Worm (Caenorhabditis elegans) whole organism, L1 larva: Measurements from ENCODE around the gene W09G12.7.

Experiments used
- C34B4.2 ChIP-seq: sonication (generic microtip); optimal IDR thresholded peaks from 2 replicates; lab custom pipeline; 2017; ENCODE audit warnings: mild to moderate bottlenecking, missing genetic modification characterization, missing compliant biosample characterization
- F16B12.6 ChIP-seq: fragments of 150-350 bp; optimal IDR thresholded peaks from 2 replicates; lab custom pipeline; 2014; ENCODE audit warnings: missing biosample characterization, missing genetic modification characterization
- Y116A8C.19 ChIP-seq: sonication (generic microtip); optimal IDR thresholded peaks from 2 replicates; lab custom pipeline; 2016; ENCODE audit warnings: missing compliant biosample characterization, missing genetic modification characterization, borderline replicate concordance
- aly-2 ChIP-seq: fragments of 150-350 bp; optimal IDR thresholded peaks from 2 replicates; lab custom pipeline; 2014; ENCODE audit warnings: missing biosample characterization, missing genetic modification characterization
- ama-1 ChIP-seq: fragments of 150-350 bp; optimal IDR thresholded peaks from 2 replicates; lab custom pipeline; 2014
- ceh-63 ChIP-seq: fragments of 200-800 bp; sonication (Bioruptor generic); optimal IDR thresholded peaks from 2 replicates; lab custom pipeline; 2018; ENCODE audit warnings: mild to moderate bottlenecking, missing genetic modification characterization, missing compliant biosample characterization
- ceh-8 ChIP-seq: fragments of 200-800 bp; sonication (Bioruptor generic); optimal IDR thresholded peaks from 2 replicates; lab custom pipeline; 2018; ENCODE audit warnings: mild to moderate bottlenecking, missing genetic modification characterization, moderate library complexity, missing compliant biosample characterization
- ceh-88 ChIP-seq: fragments of 200-800 bp; sonication (Bioruptor generic); IDR thresholded peaks from 2 replicates; pipeline ENCODE4 v1.3.6; 2022; ENCODE audit warnings: missing genetic modification characterization, missing compliant biosample characterization
- ceh-90 ChIP-seq: sonication (generic microtip); optimal IDR thresholded peaks from 2 replicates; lab custom pipeline; 2016; ENCODE audit warnings: missing genetic modification characterization, missing compliant biosample characterization
- ces-1 ChIP-seq: fragments of 150-350 bp; optimal IDR thresholded peaks from 2 replicates; lab custom pipeline; 2014; ENCODE audit warnings: missing biosample characterization, missing genetic modification reagents, missing genetic modification characterization
- efl-1 ChIP-seq, 4 experiments: fragments of 150-350 bp; optimal IDR thresholded peaks in 3 of 4; peaks in 1 of 4; 1 replicate in 1 of 4; 2 replicates in 3 of 4; lab custom pipeline; 2014; ENCODE audit warnings: missing biosample characterization in 2 of 4, missing genetic modification characterization in 2 of 4, missing genetic modification reagents in 2 of 4
- elt-2 ChIP-seq: sonication (generic microtip); optimal IDR thresholded peaks from 2 replicates; lab custom pipeline; 2016; ENCODE audit warnings: missing genetic modification characterization, mild to moderate bottlenecking, inconsistent platforms, missing compliant biosample characterization, missing genetic modification reagents
- elt-3 ChIP-seq, 6 experiments: fragments of 150-350 bp in 1 of 6; sonication (generic microtip); optimal IDR thresholded peaks; 2 replicates each; lab custom pipeline; 2017 to 2018; ENCODE audit warnings: missing biosample characterization in 6 of 6, missing genetic modification characterization in 6 of 6, inconsistent platforms in 1 of 6
- fkh-10 ChIP-seq: sonication (generic microtip); optimal IDR thresholded peaks from 2 replicates; lab custom pipeline; 2017; ENCODE audit warnings: missing biosample characterization, missing genetic modification reagents, missing genetic modification characterization
- fkh-4 ChIP-seq: sonication (generic microtip); optimal IDR thresholded peaks from 2 replicates; lab custom pipeline; 2016; ENCODE audit warnings: missing compliant biosample characterization, missing genetic modification characterization, borderline replicate concordance
- fkh-8 ChIP-seq: sonication (generic microtip); optimal IDR thresholded peaks from 2 replicates; lab custom pipeline; 2016; ENCODE audit warnings: mild to moderate bottlenecking, missing genetic modification characterization, missing compliant biosample characterization
- fos-1 ChIP-seq: fragments of 150-350 bp; optimal IDR thresholded peaks from 2 replicates; lab custom pipeline; 2014; ENCODE audit warnings: missing biosample characterization, missing genetic modification characterization
- hlh-4 ChIP-seq: sonication (generic microtip); optimal IDR thresholded peaks from 2 replicates; lab custom pipeline; 2016; ENCODE audit warnings: mild to moderate bottlenecking, missing genetic modification characterization, missing compliant biosample characterization
- hpl-2 ChIP-seq: fragments of 150-350 bp; optimal IDR thresholded peaks from 2 replicates; lab custom pipeline; 2014; ENCODE audit warnings: missing biosample characterization, missing genetic modification reagents, missing genetic modification characterization
- isw-1 ChIP-seq: fragments of 200-800 bp; sonication (Bioruptor generic); IDR thresholded peaks from 2 replicates; pipeline ENCODE4 v1.3.6; 2022; ENCODE audit warnings: missing genetic modification characterization, missing compliant biosample characterization
- jun-1 ChIP-seq: fragments of 150-350 bp; optimal IDR thresholded peaks from 2 replicates; lab custom pipeline; 2014; ENCODE audit warnings: missing biosample characterization, missing genetic modification reagents, missing genetic modification characterization
- lsy-2 ChIP-seq, 2 experiments: fragments of 150-350 bp; optimal IDR thresholded peaks; 2 replicates each; lab custom pipeline; 2014; ENCODE audit warnings: missing biosample characterization in 2 of 2, missing genetic modification characterization in 2 of 2
- mdl-1 ChIP-seq, 2 experiments: fragments of 150-350 bp; optimal IDR thresholded peaks; 2 replicates each; lab custom pipeline; 2014 to 2017; ENCODE audit warnings: missing biosample characterization in 2 of 2, missing genetic modification characterization in 2 of 2, inconsistent platforms in 1 of 2
- mef-2 ChIP-seq: fragments of 150-350 bp; optimal IDR thresholded peaks from 2 replicates; lab custom pipeline; 2014; ENCODE audit warnings: missing biosample characterization, missing genetic modification characterization
- nhr-12 ChIP-seq: sonication (generic microtip); optimal IDR thresholded peaks from 2 replicates; lab custom pipeline; 2017; ENCODE audit warnings: missing biosample characterization, missing genetic modification characterization
- nhr-19 ChIP-seq: fragments of 200-800 bp; sonication (Bioruptor generic); conservative IDR thresholded peaks from 2 replicates; pipeline ENCODE4 v1.3.6; 2022; ENCODE audit warnings: missing genetic modification characterization, missing compliant biosample characterization
- nhr-20 ChIP-seq: sonication (generic microtip); optimal IDR thresholded peaks from 2 replicates; lab custom pipeline; 2016; ENCODE audit warnings: mild to moderate bottlenecking, missing genetic modification characterization, missing compliant biosample characterization
- nhr-237 ChIP-seq: fragments of 150-350 bp; optimal IDR thresholded peaks from 2 replicates; lab custom pipeline; 2014; ENCODE audit warnings: missing biosample characterization, missing genetic modification characterization
- nhr-28 ChIP-seq: fragments of 150-350 bp; optimal IDR thresholded peaks from 2 replicates; lab custom pipeline; 2014; ENCODE audit warnings: missing biosample characterization, missing genetic modification characterization
- nhr-47 ChIP-seq: sonication (generic microtip); optimal IDR thresholded peaks from 2 replicates; lab custom pipeline; 2016; ENCODE audit warnings: mild to moderate bottlenecking, missing genetic modification characterization, moderate library complexity, missing compliant biosample characterization
- nhr-71 ChIP-seq: sonication (generic microtip); optimal IDR thresholded peaks from 2 replicates; lab custom pipeline; 2016; ENCODE audit warnings: mild to moderate bottlenecking, missing genetic modification characterization, moderate library complexity, missing compliant biosample characterization
- nhr-84 ChIP-seq: sonication (generic microtip); optimal IDR thresholded peaks from 2 replicates; lab custom pipeline; 2017; ENCODE audit warnings: missing biosample characterization, missing genetic modification characterization
- pag-3 ChIP-seq: sonication (generic microtip); optimal IDR thresholded peaks from 2 replicates; lab custom pipeline; 2017; ENCODE audit warnings: missing genetic modification characterization, mild to moderate bottlenecking, missing compliant biosample characterization, antibody characterized with exemption, borderline replicate concordance; ENCODE audit not compliant: insufficient read depth
- pax-3 ChIP-seq: fragments of 200-800 bp; sonication (Bioruptor generic); optimal IDR thresholded peaks from 2 replicates; lab custom pipeline; 2018; ENCODE audit warnings: mild to moderate bottlenecking, missing genetic modification characterization, moderate library complexity, missing compliant biosample characterization
- skn-1 ChIP-seq: fragments of 150-350 bp; optimal IDR thresholded peaks from 2 replicates; lab custom pipeline; 2014; ENCODE audit warnings: missing biosample characterization, missing genetic modification characterization
- snpc-4 ChIP-seq: fragments of 150-350 bp; optimal IDR thresholded peaks from 2 replicates; lab custom pipeline; 2014; ENCODE audit warnings: missing biosample characterization, missing genetic modification characterization
- snu-23 ChIP-seq: sonication (generic microtip); optimal IDR thresholded peaks from 2 replicates; lab custom pipeline; 2016; ENCODE audit warnings: missing genetic modification characterization, missing compliant biosample characterization
- sox-4 ChIP-seq: sonication (generic microtip); optimal IDR thresholded peaks from 2 replicates; lab custom pipeline; 2016; ENCODE audit warnings: missing genetic modification characterization, missing compliant biosample characterization
- sup-37 ChIP-seq: fragments of 200-800 bp; sonication (Bioruptor generic); optimal IDR thresholded peaks from 2 replicates; lab custom pipeline; 2018; ENCODE audit warnings: mild to moderate bottlenecking, missing genetic modification characterization, missing compliant biosample characterization
- tbx-2 ChIP-seq: sonication (generic microtip); optimal IDR thresholded peaks from 2 replicates; lab custom pipeline; 2016; ENCODE audit warnings: missing genetic modification characterization, missing compliant biosample characterization
- tlp-1 ChIP-seq: fragments of 150-350 bp; optimal IDR thresholded peaks from 2 replicates; lab custom pipeline; 2014; ENCODE audit warnings: missing biosample characterization, missing genetic modification characterization
- unc-130 ChIP-seq: fragments of 150-350 bp; optimal IDR thresholded peaks from 2 replicates; lab custom pipeline; 2017; ENCODE audit warnings: missing biosample characterization, missing genetic modification characterization, inconsistent platforms
- unc-30 ChIP-seq: sonication (generic microtip); optimal IDR thresholded peaks from 2 replicates; lab custom pipeline; 2017; ENCODE audit warnings: missing biosample characterization, missing genetic modification characterization
- unc-86 ChIP-seq: sonication (generic microtip); optimal IDR thresholded peaks from 2 replicates; lab custom pipeline; 2016; ENCODE audit warnings: missing genetic modification characterization, missing compliant biosample characterization
- unc-98 ChIP-seq: fragments of 200-800 bp; sonication (Bioruptor generic); IDR thresholded peaks from 2 replicates; pipeline ENCODE4 v1.3.6; 2022; ENCODE audit warnings: missing genetic modification characterization, missing compliant biosample characterization
- vab-15 ChIP-seq: sonication (generic microtip); optimal IDR thresholded peaks from 2 replicates; lab custom pipeline; 2017; ENCODE audit warnings: missing genotype, mild to moderate bottlenecking, missing genetic modification characterization, missing compliant biosample characterization
- xbp-1 ChIP-seq: sonication (generic microtip); optimal IDR thresholded peaks from 2 replicates; lab custom pipeline; 2016; ENCODE audit warnings: missing genetic modification characterization, missing compliant biosample characterization
- zag-1 ChIP-seq: fragments of 150-350 bp; optimal IDR thresholded peaks from 2 replicates; lab custom pipeline; 2014; ENCODE audit warnings: missing biosample characterization, missing genetic modification characterization
- ztf-4 ChIP-seq: fragments of 150-350 bp; optimal IDR thresholded peaks from 2 replicates; lab custom pipeline; 2014; ENCODE audit warnings: missing biosample characterization, missing genetic modification characterization

The W09G12.7 gene

DNA sequence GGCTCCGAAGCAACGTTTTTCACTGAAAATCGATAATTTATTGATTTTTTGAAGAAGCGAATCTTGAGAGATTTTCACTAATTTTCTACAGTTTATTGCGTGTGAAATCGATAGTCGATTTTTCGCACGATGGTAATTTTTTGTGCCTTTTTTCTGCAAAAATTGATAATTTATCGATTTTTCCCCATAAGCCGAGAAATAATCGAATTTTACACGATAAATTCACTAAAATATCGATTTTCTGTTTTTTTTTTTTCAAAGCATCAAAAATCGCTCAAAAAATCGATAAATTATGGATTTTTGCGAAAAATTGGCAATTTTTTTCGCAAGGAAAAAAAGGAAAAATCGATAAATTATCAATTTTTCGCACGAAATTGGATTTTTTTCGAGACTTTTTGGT lies 6.9 kb downstream of the W09G12.7 start:
- TF ChIP-seq nhr-20 (tag; lab: Kevin White, UChicago) (no peak), mdl-1 (tag; optimal IDR thresholded peaks at IDR 0.05; lab: Kevin White, UChicago) (no peak), hpl-2 (GFP tag; lab: Kevin White, UChicago) (no peak), elt-3 (tag; optimal IDR thresholded peaks at IDR 0.05; lab: Kevin White, UChicago) (no peak), nhr-12 (tag; lab: Kevin White, UChicago) (no peak), tbx-2 (tag; lab: Kevin White, UChicago) (no peak), ztf-4 (tag; lab: Kevin White, UChicago) (no peak), unc-30 (tag; lab: Kevin White, UChicago) (no peak), hlh-4 (tag; lab: Kevin White, UChicago) (no peak), efl-1 (optimal IDR thresholded peaks at IDR 0.05; lab: Kevin White, UChicago) (no peak), efl-1 (GFP tag; optimal IDR thresholded peaks at IDR 0.05 in 1 of 2; lab: Kevin White, UChicago) (no peak), unc-130 (tag; lab: Kevin White, UChicago) (no peak), zag-1 (no peak), nhr-237 (tag; lab: Kevin White, UChicago) (no peak), nhr-84 (tag; lab: Kevin White, UChicago) (no peak), C34B4.2 (no peak), skn-1 (tag; lab: Kevin White, UChicago) (no peak), tlp-1 (tag; lab: Kevin White, UChicago) (no peak), snpc-4 (tag; lab: Kevin White, UChicago) (no peak), fkh-4 (no peak), xbp-1 (tag; lab: Kevin White, UChicago) (no peak)

DNA sequence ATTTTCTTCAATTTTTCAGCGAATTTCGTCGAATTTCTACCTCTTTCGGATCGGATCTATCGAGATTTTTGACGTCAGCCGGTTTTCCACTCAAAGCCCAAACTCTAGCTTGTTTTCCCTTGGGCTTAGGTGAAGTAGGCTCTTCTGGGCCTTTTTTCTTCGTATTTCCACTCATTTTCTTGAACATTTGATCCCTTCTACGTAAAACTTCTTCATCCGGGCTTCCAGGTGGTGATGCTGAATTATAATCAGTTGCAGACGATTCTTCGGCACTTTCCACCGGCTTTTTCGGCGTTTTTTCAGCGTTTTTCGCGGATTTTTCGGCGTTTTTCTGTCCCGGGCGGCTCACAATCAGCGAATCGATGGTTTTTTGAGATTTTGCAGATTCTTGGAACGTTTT lies 9.3 kb downstream of the W09G12.7 start:
- TF ChIP-seq elt-2 (tag; lab: Kevin White, UChicago), result no peak
- TF ChIP-seq tbx-2 (tag; lab: Kevin White, UChicago), result no peak
- TF ChIP-seq xbp-1 (tag; lab: Kevin White, UChicago), result no peak
- no peak for TF ChIP-seq pag-3 (tag; lab: Kevin White, UChicago)
- TF ChIP-seq fkh-10, result no peak
- no peak for TF ChIP-seq nhr-71
- no peak for TF ChIP-seq ceh-8 (GFP tag; lab: Kevin White, UChicago)
- TF ChIP-seq nhr-47, result no peak
- no peak for TF ChIP-seq vab-15
- TF ChIP-seq lsy-2 (tag; optimal IDR thresholded peaks at IDR 0.05; lab: Kevin White, UChicago), result no peak
- no peak for TF ChIP-seq F16B12.6 (tag; lab: Kevin White, UChicago)
- TF ChIP-seq snu-23 (GFP tag; lab: Kevin White, UChicago), result no peak
- no peak for TF ChIP-seq ama-1 (lab: Kevin White, UChicago)
- no peak for TF ChIP-seq hlh-4 (tag; lab: Kevin White, UChicago)
- no peak for TF ChIP-seq nhr-237 (tag; lab: Kevin White, UChicago)
- no peak for TF ChIP-seq fkh-8 (tag; lab: Kevin White, UChicago)
- no peak for TF ChIP-seq aly-2 (tag; lab: Kevin White, UChicago)
- no peak for TF ChIP-seq unc-30 (tag; lab: Kevin White, UChicago)
- no peak for TF ChIP-seq ceh-90
- no peak for TF ChIP-seq pax-3 (tag; lab: Kevin White, UChicago)

DNA sequence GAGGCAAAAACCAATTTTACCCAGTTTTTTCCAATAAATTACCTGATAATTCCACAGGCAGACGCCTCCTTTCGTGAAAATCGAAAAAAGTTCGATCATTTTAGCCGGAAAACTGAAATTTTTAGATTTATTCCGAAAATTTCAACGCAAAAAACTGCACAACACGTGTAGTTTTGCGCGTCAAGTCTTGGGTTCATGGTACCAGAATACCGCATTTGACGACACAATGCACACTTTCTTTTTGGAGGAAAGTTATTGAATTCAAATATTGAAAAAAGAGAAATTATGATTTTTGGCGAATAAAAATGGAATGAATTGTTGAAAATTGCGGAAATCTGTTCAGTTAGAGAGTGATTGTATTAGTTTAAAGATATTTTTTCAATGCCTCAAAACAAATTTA lies 10.8 kb downstream of the W09G12.7 start, which contains the start of gene F38A1.8:
Gene F38A1.8 (minus strand): TSS at position 167 of the 400 bp plus-strand sequence.
- no peak for TF ChIP-seq ces-1 (GFP tag; lab: Kevin White, UChicago)
- TF ChIP-seq pax-3 (tag; lab: Kevin White, UChicago), result no peak
- peak; percentile 78 to 84 for TF ChIP-seq lsy-2 (tag; optimal IDR thresholded peaks at IDR 0.05; lab: Kevin White, UChicago)
- TF ChIP-seq nhr-19 (GFP tag; lab: Robert Waterston, UW), result peak; percentile 57
- TF ChIP-seq fos-1 (tag; lab: Kevin White, UChicago), result peak; percentile 9
- TF ChIP-seq C34B4.2, result no peak
- peak; percentile 21 for TF ChIP-seq unc-86 (tag; lab: Kevin White, UChicago)
- no peak for TF ChIP-seq ztf-4 (tag; lab: Kevin White, UChicago)
- peak; percentile 27 for TF ChIP-seq jun-1 (tag; lab: Kevin White, UChicago)
- peak; percentile 94 to 98 for TF ChIP-seq efl-1 (optimal IDR thresholded peaks at IDR 0.05; lab: Kevin White, UChicago)
- TF ChIP-seq efl-1 (GFP tag; optimal IDR thresholded peaks at IDR 0.05 in 1 of 2; lab: Kevin White, UChicago), result peak; percentile 95 to 99
- no peak for TF ChIP-seq aly-2 (tag; lab: Kevin White, UChicago)
- TF ChIP-seq fkh-8 (tag; lab: Kevin White, UChicago), result no peak
- no peak for TF ChIP-seq hlh-4 (tag; lab: Kevin White, UChicago)
- peak in 2 of 6 experiments; percentile 12 to 66 for TF ChIP-seq elt-3 (tag; optimal IDR thresholded peaks at IDR 0.05; lab: Kevin White, UChicago)
- no peak for TF ChIP-seq sox-4
- TF ChIP-seq nhr-28 (tag; lab: Kevin White, UChicago), result no peak
- no peak for TF ChIP-seq ceh-88 (GFP tag; lab: Robert Waterston, UW)
- TF ChIP-seq isw-1 (GFP tag; lab: Robert Waterston, UW), result peak; percentile 24; the same call in 1 of the 2 replicates
- TF ChIP-seq Y116A8C.19 (tag; lab: Kevin White, UChicago), result no peak
- no peak for TF ChIP-seq ceh-63 (GFP tag; lab: Kevin White, UChicago)
- no peak for TF ChIP-seq hpl-2 (GFP tag; lab: Kevin White, UChicago)
- no peak for TF ChIP-seq sup-37 (GFP tag; lab: Kevin White, UChicago)
- no peak for TF ChIP-seq unc-98
- no peak for TF ChIP-seq mef-2 (tag; lab: Kevin White, UChicago)
